Worm (Caenorhabditis elegans): ENCODE measurements around the gene dnj-8.

dnj-8 gene

DNA sequence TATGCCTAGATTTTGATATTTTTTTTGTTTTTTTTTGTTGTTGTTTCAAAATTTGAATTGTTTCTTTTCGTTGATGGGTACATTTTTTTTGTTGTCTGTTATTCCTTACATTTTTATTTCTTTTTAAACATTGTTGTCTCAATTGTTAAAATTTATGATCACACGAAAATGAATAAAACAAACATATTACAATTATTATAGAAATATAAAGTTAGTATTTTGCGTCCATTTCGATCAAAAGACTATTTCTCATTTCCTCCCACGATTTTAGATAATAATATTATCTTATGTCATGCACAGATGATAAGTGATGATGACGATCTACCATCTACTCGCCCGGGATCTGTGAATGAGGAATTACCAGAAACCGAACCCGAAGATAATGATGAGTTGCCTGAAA is 43.2 kb downstream of the dnj-8 start, which contains the start of gene wrn-1 (continued):
- TF ChIP-seq zfp-2 (tag; optimal IDR thresholded peaks at IDR 0.05) = no peak

DNA sequence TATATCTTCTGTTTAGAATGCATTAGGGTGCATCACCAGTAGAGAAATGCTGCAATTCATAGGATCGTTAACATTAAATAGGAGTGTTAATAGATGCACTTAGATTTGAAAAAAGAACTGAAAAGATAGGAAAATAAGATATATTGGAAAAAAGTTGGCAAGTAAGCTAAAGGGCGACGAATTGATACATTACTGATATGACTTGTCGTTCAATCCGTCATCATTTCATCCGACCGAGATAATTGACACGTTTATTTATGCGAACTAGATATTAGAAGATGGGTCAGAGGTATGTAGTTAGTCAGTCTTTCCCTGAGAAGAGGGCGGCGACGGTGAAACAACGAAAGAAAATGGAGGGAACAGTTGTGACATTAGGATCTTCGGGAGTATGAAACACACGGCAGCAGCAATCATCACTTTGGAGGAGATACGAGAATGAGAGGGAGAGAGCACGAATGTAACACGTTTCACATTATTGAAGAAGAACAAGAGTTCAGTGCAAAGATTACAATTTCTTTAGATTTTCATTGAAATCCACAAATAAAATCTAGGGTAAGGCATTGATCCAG is 53.0 kb downstream of the dnj-8 start, which contains the start of gene lron-15:
Gene lron-15, minus strand, starts transcription at position 51 of the 569 bp plus-strand sequence.
- TF ChIP-seq rbr-2 (tag; optimal IDR thresholded peaks at IDR 0.05) (no peak), ces-1 (GFP tag; optimal IDR thresholded peaks at IDR 0.05) (no peak), lin-13 (GFP tag; optimal IDR thresholded peaks at IDR 0.05) (no peak), ZK337.2 (GFP tag; IDR thresholded peaks at IDR 0.05) (no peak), nhr-11 (tag; optimal IDR thresholded peaks at IDR 0.05) (no peak), duxl-1 (tag; optimal IDR thresholded peaks at IDR 0.05; ENCODE audit: poor library complexity) (no peak), lin-15B (tag; optimal IDR thresholded peaks at IDR 0.05) (no peak), hmg-1.1 (GFP tag; IDR thresholded peaks at IDR 0.05) (no peak), attf-4 (tag; optimal IDR thresholded peaks at IDR 0.05) (no peak), daf-8 (GFP tag; IDR thresholded peaks at IDR 0.05) (no peak), F10B5.3 (tag; optimal IDR thresholded peaks at IDR 0.05) (no peak), ZK546.5 (tag; optimal IDR thresholded peaks at IDR 0.05) (no peak)
